Worm (Caenorhabditis elegans) whole organism, mixed stage, embryonic: ENCODE measurements around the gene K09C4.2.

ENCODE experiments used
- M03D4.4 ChIP-seq: sonication (generic microtip); optimal IDR thresholded peaks from 2 replicates; lab custom pipeline; 2017; ENCODE audit warnings: mild to moderate bottlenecking, missing genetic modification characterization, missing compliant biosample characterization
- bed-3 ChIP-seq: fragments of 200-800 bp; sonication (Bioruptor generic); optimal IDR thresholded peaks from 3 replicates; lab custom pipeline; 2018; ENCODE audit warnings: mild to moderate bottlenecking, missing genetic modification characterization, moderate library complexity, missing compliant biosample characterization
- blmp-1 ChIP-seq: fragments of 150-350 bp; optimal IDR thresholded peaks from 2 replicates; lab custom pipeline; 2014; ENCODE audit warnings: missing biosample characterization, missing genetic modification characterization
- ceh-39 ChIP-seq: fragments of 150-350 bp; optimal IDR thresholded peaks from 2 replicates; lab custom pipeline; 2014; ENCODE audit warnings: missing biosample characterization, missing genetic modification characterization
- ceh-43 ChIP-seq: fragments of 200-800 bp; sonication (Bioruptor generic); optimal IDR thresholded peaks from 2 replicates; lab custom pipeline; 2018; ENCODE audit warnings: mild to moderate bottlenecking, missing genetic modification characterization, moderate library complexity, missing compliant biosample characterization
- ceh-83 ChIP-seq: fragments of 200-800 bp; sonication (Bioruptor generic); optimal IDR thresholded peaks from 2 replicates; lab custom pipeline; 2018; ENCODE audit warnings: mild to moderate bottlenecking, missing genetic modification characterization, missing compliant biosample characterization
- ces-1 ChIP-seq: fragments of 150-350 bp; optimal IDR thresholded peaks from 2 replicates; lab custom pipeline; 2014; ENCODE audit warnings: missing biosample characterization, missing genetic modification reagents, missing genetic modification characterization
- cnd-1 ChIP-seq: fragments of 200-800 bp; sonication (Bioruptor generic); optimal IDR thresholded peaks from 2 replicates; lab custom pipeline; 2018; ENCODE audit warnings: mild to moderate bottlenecking, missing genetic modification characterization, missing compliant biosample characterization
- drap-1 ChIP-seq: fragments of 200-800 bp; sonication (Bioruptor generic); optimal IDR thresholded peaks from 3 replicates; lab custom pipeline; 2018; ENCODE audit warnings: mild to moderate bottlenecking, missing genetic modification characterization, missing compliant biosample characterization
- elt-1 ChIP-seq: sonication (generic microtip); optimal IDR thresholded peaks from 2 replicates; lab custom pipeline; 2017; ENCODE audit warnings: missing genetic modification characterization, mild to moderate bottlenecking, missing compliant biosample characterization, antibody characterized with exemption, moderate library complexity, borderline replicate concordance; ENCODE audit not compliant: insufficient read depth
- flh-1 ChIP-seq: fragments of 200-800 bp; sonication (Bioruptor generic); optimal IDR thresholded peaks from 2 replicates; lab custom pipeline; 2018; ENCODE audit warnings: mild to moderate bottlenecking, missing genetic modification characterization, moderate library complexity, missing compliant biosample characterization
- ham-2 ChIP-seq: fragments of 200-800 bp; sonication (Bioruptor generic); optimal IDR thresholded peaks from 2 replicates; lab custom pipeline; 2018; ENCODE audit warnings: mild to moderate bottlenecking, missing genetic modification characterization, missing compliant biosample characterization
- hlh-1 ChIP-seq: fragments of 150-350 bp; optimal IDR thresholded peaks from 2 replicates; lab custom pipeline; 2014; ENCODE audit warnings: missing biosample characterization, missing genetic modification reagents, missing genetic modification characterization
- lin-13 ChIP-seq: fragments of 150-350 bp; optimal IDR thresholded peaks from 2 replicates; lab custom pipeline; 2014; ENCODE audit warnings: missing biosample characterization, missing genetic modification characterization
- lin-32 ChIP-seq: fragments of 200-800 bp; sonication (Bioruptor generic); optimal IDR thresholded peaks from 2 replicates; lab custom pipeline; 2018; ENCODE audit warnings: mild to moderate bottlenecking, missing genetic modification characterization, missing compliant biosample characterization
- lsy-2 ChIP-seq: fragments of 150-350 bp; optimal IDR thresholded peaks from 2 replicates; lab custom pipeline; 2014; ENCODE audit warnings: missing biosample characterization, missing genetic modification characterization
- mab-5 ChIP-seq: fragments of 150-350 bp; optimal IDR thresholded peaks from 2 replicates; lab custom pipeline; 2014; ENCODE audit warnings: missing biosample characterization, missing genetic modification characterization
- mep-1 ChIP-seq: fragments of 150-350 bp; optimal IDR thresholded peaks from 2 replicates; lab custom pipeline; 2017; ENCODE audit warnings: missing biosample characterization, missing genetic modification reagents, missing genetic modification characterization, inconsistent platforms
- mls-2 ChIP-seq: sonication (generic microtip); optimal IDR thresholded peaks from 2 replicates; lab custom pipeline; 2016; ENCODE audit warnings: mild to moderate bottlenecking, missing genetic modification characterization, moderate library complexity, missing compliant biosample characterization
- nhr-12 ChIP-seq: fragments of 150-350 bp; optimal IDR thresholded peaks from 2 replicates; lab custom pipeline; 2014; ENCODE audit warnings: missing biosample characterization, missing genetic modification characterization
- nhr-2 ChIP-seq: fragments of 150-350 bp; optimal IDR thresholded peaks from 2 replicates; lab custom pipeline; 2014; ENCODE audit warnings: missing biosample characterization, missing genetic modification characterization
- nhr-237 ChIP-seq: fragments of 150-350 bp; optimal IDR thresholded peaks from 2 replicates; lab custom pipeline; 2014; ENCODE audit warnings: missing biosample characterization, missing genetic modification characterization
- nhr-28 ChIP-seq: fragments of 150-350 bp; optimal IDR thresholded peaks from 2 replicates; lab custom pipeline; 2014; ENCODE audit warnings: missing biosample characterization, missing genetic modification characterization
- sem-2 ChIP-seq: fragments of 200-800 bp; sonication (Bioruptor generic); optimal IDR thresholded peaks from 2 replicates; lab custom pipeline; 2018; ENCODE audit warnings: mild to moderate bottlenecking, missing genetic modification characterization, missing compliant biosample characterization
- snpc-4 ChIP-seq: fragments of 150-350 bp; optimal IDR thresholded peaks from 2 replicates; lab custom pipeline; 2014; ENCODE audit warnings: missing biosample characterization, missing genetic modification characterization
- unc-120 ChIP-seq: sonication (generic microtip); optimal IDR thresholded peaks from 2 replicates; lab custom pipeline; 2017; ENCODE audit warnings: missing genetic modification characterization, missing compliant biosample characterization; ENCODE audit not compliant: poor library complexity, severe bottlenecking
- unc-39 ChIP-seq: fragments of 150-350 bp; optimal IDR thresholded peaks from 2 replicates; lab custom pipeline; 2014; ENCODE audit warnings: missing biosample characterization, missing genetic modification characterization
- unc-62 ChIP-seq: fragments of 150-350 bp; optimal IDR thresholded peaks from 2 replicates; lab custom pipeline; 2014; ENCODE audit warnings: missing biosample characterization, missing genetic modification reagents, missing genetic modification characterization
- zip-8 ChIP-seq: fragments of 150-350 bp; optimal IDR thresholded peaks from 2 replicates; lab custom pipeline; 2014; ENCODE audit warnings: missing biosample characterization, missing genetic modification characterization

K09C4.2 gene

DNA sequence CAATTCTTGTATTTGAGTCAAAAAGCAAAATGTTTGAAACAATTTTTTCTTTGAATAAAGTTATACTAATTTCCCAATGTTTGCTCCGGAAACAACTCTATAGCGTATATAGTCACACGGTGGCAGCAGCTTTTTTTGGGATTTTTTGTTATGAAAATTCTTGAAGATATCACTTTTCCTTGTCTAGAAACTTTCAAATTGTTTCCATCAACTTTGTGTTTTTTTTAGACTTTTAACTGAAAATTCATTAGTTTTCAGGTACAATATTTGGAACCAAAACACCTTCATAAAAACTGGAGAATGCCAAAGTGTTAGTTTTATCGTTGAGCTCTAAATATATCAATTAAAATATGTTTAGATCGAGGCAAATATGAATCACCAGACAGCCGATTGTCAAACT, 23.7 kb upstream of the K09C4.2 start, which contains the start of gene K09C4.7:
Gene K09C4.7, plus strand, starts transcription at position 301 of the 400 bp plus-strand sequence.
- TF ChIP-seq mep-1 (tag; lab: Kevin White, UChicago): no peak
- no peak for TF ChIP-seq cnd-1
- no peak for TF ChIP-seq nhr-12 (tag; lab: Kevin White, UChicago)
- no peak for TF ChIP-seq ceh-39
- TF ChIP-seq snpc-4 (tag; lab: Kevin White, UChicago): no peak
- no peak for TF ChIP-seq M03D4.4 (tag; lab: Kevin White, UChicago)
- no peak for TF ChIP-seq nhr-28 (tag; lab: Kevin White, UChicago)
- no peak for TF ChIP-seq hlh-1 (tag; lab: Kevin White, UChicago)
- no peak for TF ChIP-seq lin-32 (GFP tag; lab: Kevin White, UChicago)
- no peak for TF ChIP-seq flh-1 (GFP tag; lab: Kevin White, UChicago)
- TF ChIP-seq ces-1 (GFP tag; lab: Kevin White, UChicago): no peak
- no peak for TF ChIP-seq mls-2 (tag; lab: Kevin White, UChicago)
- TF ChIP-seq nhr-237 (tag; lab: Kevin White, UChicago): no peak
- no peak for TF ChIP-seq sem-2 (GFP tag; lab: Kevin White, UChicago)
- no peak for TF ChIP-seq ceh-83 (GFP tag; lab: Kevin White, UChicago)
- no peak for TF ChIP-seq nhr-2 (tag; lab: Kevin White, UChicago)
- no peak for TF ChIP-seq blmp-1 (tag; lab: Kevin White, UChicago)

DNA sequence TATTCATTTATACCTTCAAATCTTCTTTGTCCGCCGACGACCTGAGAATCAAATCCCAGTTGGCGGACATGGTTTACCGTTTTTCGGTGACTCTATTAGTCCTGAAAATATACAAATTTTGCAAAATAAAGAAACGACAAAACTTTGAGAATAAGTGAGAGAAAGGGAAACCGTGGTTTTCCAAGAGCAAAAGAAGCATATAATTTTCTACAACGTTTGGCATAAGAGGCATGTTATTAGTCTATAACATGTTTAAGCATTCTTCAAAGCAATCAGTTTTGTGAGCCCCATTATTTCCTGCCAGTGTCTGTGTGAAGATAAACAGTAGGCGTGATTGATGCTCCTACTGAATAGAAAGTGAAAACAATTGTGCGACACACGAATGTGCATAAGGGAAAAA, 16.2 kb upstream of the K09C4.2 start, which contains the start of gene K09C4.10:
Gene K09C4.10, minus strand, starts transcription at position 101 of the 400 bp plus-strand sequence.
- no peak for TF ChIP-seq nhr-237 (tag; lab: Kevin White, UChicago)
- no peak for TF ChIP-seq blmp-1 (tag; lab: Kevin White, UChicago)
- TF ChIP-seq unc-39: no peak
- TF ChIP-seq nhr-12 (tag; lab: Kevin White, UChicago): no peak
- no peak for TF ChIP-seq ham-2
- no peak for TF ChIP-seq drap-1

DNA sequence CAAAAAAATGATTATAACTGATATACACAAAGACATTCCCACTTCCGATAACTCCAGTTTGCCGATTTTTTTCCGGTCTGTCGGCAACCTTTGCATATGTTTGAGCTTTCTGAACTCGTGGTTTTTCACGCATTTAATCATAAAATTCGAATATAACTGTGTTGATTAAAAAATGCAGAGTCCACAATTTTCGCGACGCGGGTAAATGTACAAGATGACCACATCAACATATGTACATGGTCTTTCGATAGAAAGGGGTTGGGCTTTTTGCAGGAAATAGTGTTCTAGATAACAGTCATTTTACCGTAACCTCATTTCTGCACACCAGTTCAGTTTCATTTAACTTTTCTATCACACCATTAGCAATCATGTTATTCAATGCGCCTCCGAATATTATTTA, 14.0 kb upstream of the K09C4.2 start, which contains the start of gene K09C4.5:
Gene K09C4.5, plus strand, starts transcription at position 326 of the 400 bp plus-strand sequence.
- TF ChIP-seq bed-3 (no peak), ham-2 (no peak), mep-1 (tag; lab: Kevin White, UChicago) (no peak), cnd-1 (no peak), mls-2 (tag; lab: Kevin White, UChicago) (no peak), zip-8 (tag; lab: Kevin White, UChicago) (no peak), ceh-39 (no peak), ceh-43 (GFP tag; lab: Kevin White, UChicago) (no peak), elt-1 (tag; lab: Kevin White, UChicago) (no peak), nhr-12 (tag; lab: Kevin White, UChicago) (no peak), lsy-2 (no peak), mab-5 (tag; lab: Kevin White, UChicago) (no peak), ces-1 (GFP tag; lab: Kevin White, UChicago) (no peak), unc-62 (GFP tag; lab: Kevin White, UChicago) (no peak)

DNA sequence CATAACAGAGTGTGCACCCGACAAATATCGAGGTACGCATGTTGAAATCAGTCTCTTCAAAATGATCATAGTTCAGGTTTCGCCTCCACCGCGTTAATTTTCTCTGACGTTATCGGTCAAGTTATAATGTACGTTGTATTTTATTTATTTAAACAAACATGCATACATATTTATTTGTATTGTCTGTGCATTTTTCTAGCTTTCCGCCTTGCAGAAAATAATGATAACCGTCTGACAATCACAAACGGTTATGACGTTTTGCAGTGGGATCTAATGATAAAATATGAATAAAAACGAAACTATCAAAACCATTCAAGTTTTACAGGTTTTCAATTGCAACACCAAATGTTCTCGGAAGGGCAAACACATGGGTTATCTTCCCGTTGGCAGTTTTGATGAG, 13.1 kb upstream of the K09C4.2 start:
- TF ChIP-seq unc-120 (tag; lab: Kevin White, UChicago) (no peak), elt-1 (tag; lab: Kevin White, UChicago) (no peak), cnd-1 (no peak), ceh-43 (GFP tag; lab: Kevin White, UChicago) (no peak), ceh-39 (no peak)
- TF ChIP-seq, all 35 proteins: peak for 0

DNA sequence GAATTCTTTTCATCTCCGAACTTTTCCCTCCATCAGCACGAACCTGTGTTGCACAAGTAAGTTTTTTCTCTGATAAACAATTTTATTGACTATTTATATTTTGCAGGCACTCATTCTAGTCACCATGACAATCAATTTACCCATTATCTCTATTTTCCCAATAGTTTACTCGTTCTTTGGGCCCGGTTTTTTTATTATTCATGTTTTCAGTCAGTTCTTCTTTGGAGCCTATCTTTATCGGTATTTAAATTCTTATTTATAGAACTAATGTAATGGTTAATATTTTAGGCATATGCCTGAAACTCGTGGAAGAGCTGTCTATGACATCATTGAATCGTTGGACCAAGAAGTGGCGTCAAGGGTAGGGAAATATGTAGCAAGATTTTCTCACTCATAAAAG, 11.3 kb upstream of the K09C4.2 start:
- TF ChIP-seq cnd-1 (no peak), ham-2 (no peak), unc-62 (GFP tag; lab: Kevin White, UChicago) (no peak), mls-2 (tag; lab: Kevin White, UChicago) (no peak), ceh-83 (GFP tag; lab: Kevin White, UChicago) (no peak), unc-39 (no peak), lin-13 (tag; lab: Kevin White, UChicago) (no peak), snpc-4 (tag; lab: Kevin White, UChicago) (no peak), mab-5 (tag; lab: Kevin White, UChicago) (no peak), unc-120 (tag; lab: Kevin White, UChicago) (no peak), M03D4.4 (tag; lab: Kevin White, UChicago) (no peak), ces-1 (GFP tag; lab: Kevin White, UChicago) (no peak)
